1 fruit fly cellular context compared by ENCODE assay signal in genomic region chr2L:19492934-19493686, dm6.
TF ChIP-seq lines count a peak whose summit lies in the region.

swm (plus strand) TSS chr2L:19493251.
Ctu2 (minus strand) TSS chr2L:19493253.

TF ChIP-seq in whole organism, embryonic, 481 proteins besides CTCF, POLR2A, EP300 and RAD21 (continued from another document and continues in another):
- TF ChIP-seq HLHmδ (GFP tag; optimal IDR thresholded peaks at IDR 0.05; lab: Kevin White, UChicago) = no peak
- no peak for TF ChIP-seq nom (GFP tag; optimal IDR thresholded peaks at IDR 0.05; lab: Kevin White, UChicago)
- TF ChIP-seq Mrtf (GFP tag; IDR thresholded peaks at IDR 0.05; lab: Robert Waterston, UW) = no peak
- TF ChIP-seq Hmx (GFP tag; optimal IDR thresholded peaks at IDR 0.05; lab: Kevin White, UChicago) = no peak
- peak; percentile 83 for TF ChIP-seq grau (tag; optimal IDR thresholded peaks at IDR 0.05; lab: Kevin White, UChicago)
- TF ChIP-seq esg (GFP tag; conservative IDR thresholded peaks at IDR 0.05; lab: Robert Waterston, UW) = peak; percentile 31; the same call in 1 of the 2 replicates
- no peak for TF ChIP-seq CG43689 (GFP tag; IDR thresholded peaks at IDR 0.05; lab: Robert Waterston, UW)
- 0 out of 4 replicates have a peak, but pooled peaks have one; percentile 80 for TF ChIP-seq chinmo (GFP tag; IDR thresholded peaks at IDR 0.05; lab: Robert Waterston, UW; ENCODE audit: partially characterized antibody)
- peak; percentile 6 for TF ChIP-seq Dp (GFP tag; optimal IDR thresholded peaks at IDR 0.05; lab: Kevin White, UChicago)
- TF ChIP-seq gt (GFP tag; IDR thresholded peaks at IDR 0.05; lab: Robert Waterston, UW) = no peak
- TF ChIP-seq CG17361 (GFP tag; IDR thresholded peaks at IDR 0.05; lab: Robert Waterston, UW) = peak; percentile 87
- TF ChIP-seq h (optimal IDR thresholded peaks at IDR 0.05; lab: Kevin White, UChicago) = no peak
- no peak for TF ChIP-seq Bteb2 (GFP tag; optimal IDR thresholded peaks at IDR 0.05; lab: Kevin White, UChicago)
- TF ChIP-seq YL-1 (GFP tag; optimal IDR thresholded peaks at IDR 0.05; lab: Kevin White, UChicago) = peak; percentile 93
- TF ChIP-seq CG3726 (GFP tag; IDR thresholded peaks at IDR 0.05; lab: Robert Waterston, UW) = no peak
- TF ChIP-seq tll (GFP tag; optimal IDR thresholded peaks at IDR 0.05; lab: Kevin White, UChicago) = no peak
- TF ChIP-seq CG9817 (tag; optimal IDR thresholded peaks at IDR 0.05; lab: Kevin White, UChicago) = peak; percentile 79
- peak; percentile 1 to 71 for TF ChIP-seq dpn (GFP tag; optimal IDR thresholded peaks at IDR 0.05; lab: Kevin White, UChicago)
- TF ChIP-seq cg (GFP tag; optimal IDR thresholded peaks at IDR 0.05; lab: Kevin White, UChicago) = peak; percentile 94
- TF ChIP-seq CG34376 (GFP tag; optimal IDR thresholded peaks at IDR 0.05; lab: Kevin White, UChicago) = peak; percentile 19
- TF ChIP-seq phol (tag; optimal IDR thresholded peaks at IDR 0.05; lab: Kevin White, UChicago) = peak; percentile 79
- no peak for TF ChIP-seq Jarid2 (GFP tag; optimal IDR thresholded peaks at IDR 0.05; lab: Kevin White, UChicago)
- TF ChIP-seq H15 (GFP tag; IDR thresholded peaks at IDR 0.05; lab: Robert Waterston, UW) = no peak
- no peak for TF ChIP-seq stc (GFP tag; IDR thresholded peaks at IDR 0.05; lab: Robert Waterston, UW)
- no peak for TF ChIP-seq zf30C (GFP tag; optimal IDR thresholded peaks at IDR 0.05; lab: Kevin White, UChicago)
- peak; percentile 71 for TF ChIP-seq CG9727 (GFP tag; optimal IDR thresholded peaks at IDR 0.05; lab: Kevin White, UChicago)
- TF ChIP-seq Med (GFP tag; lab: Kevin White, UChicago) = peak; percentile 68
- TF ChIP-seq Scr (GFP tag; IDR thresholded peaks at IDR 0.05; lab: Robert Waterston, UW; ENCODE audit: partially characterized antibody) = peak; percentile 83
- TF ChIP-seq ab (GFP tag; optimal IDR thresholded peaks at IDR 0.05; lab: Kevin White, UChicago) = no peak
- peak; percentile 59 for TF ChIP-seq CG1602 (GFP tag; optimal IDR thresholded peaks at IDR 0.05; lab: Kevin White, UChicago)
- no peak; the same call in 1 of the 2 replicates for TF ChIP-seq MBD-R2 (GFP tag; IDR thresholded peaks at IDR 0.05; lab: Robert Waterston, UW)
- TF ChIP-seq otp (GFP tag; IDR thresholded peaks at IDR 0.05; lab: Robert Waterston, UW) = no peak
- no peak for TF ChIP-seq toy (GFP tag; IDR thresholded peaks at IDR 0.05; lab: Robert Waterston, UW)
- TF ChIP-seq vfl (GFP tag; optimal IDR thresholded peaks at IDR 0.05; lab: Kevin White, UChicago) = peak; percentile 16
- TF ChIP-seq CG8290 (GFP tag; optimal IDR thresholded peaks at IDR 0.05; lab: Kevin White, UChicago) = peak; percentile 34
- peak in 1 of 2 experiments; percentile 29 for TF ChIP-seq CG8290 (tag; optimal IDR thresholded peaks at IDR 0.05; lab: Kevin White, UChicago)
- TF ChIP-seq her (GFP tag; optimal IDR thresholded peaks at IDR 0.05; lab: Kevin White, UChicago) = no peak
- peak; percentile 88 for TF ChIP-seq B-H2 (GFP tag; optimal IDR thresholded peaks at IDR 0.05; lab: Kevin White, UChicago)
- peak; percentile 63 for TF ChIP-seq bcd (GFP tag; optimal IDR thresholded peaks at IDR 0.05; lab: Kevin White, UChicago)
- TF ChIP-seq CG2129 (GFP tag; IDR thresholded peaks at IDR 0.05; lab: Robert Waterston, UW; ENCODE audit: partially characterized antibody) = peak; percentile 19; the same call in 1 of the 2 replicates
- no peak for TF ChIP-seq hkb (optimal IDR thresholded peaks at IDR 0.05; lab: Kevin White, UChicago)
- TF ChIP-seq hkb (GFP tag; IDR thresholded peaks at IDR 0.05; lab: Robert Waterston, UW) = peak; percentile 55; the same call in 1 of the 2 replicates
- no peak for TF ChIP-seq CG6272 (GFP tag; IDR thresholded peaks at IDR 0.05; lab: Robert Waterston, UW)
- no peak for TF ChIP-seq CG12744 (GFP tag; optimal IDR thresholded peaks at IDR 0.05; lab: Kevin White, UChicago)
- no peak for TF ChIP-seq pan (optimal IDR thresholded peaks at IDR 0.05; lab: Kevin White, UChicago)
- peak in 1 of 2 experiments; percentile 60 for TF ChIP-seq pan (GFP tag; optimal IDR thresholded peaks at IDR 0.05 in 1 of 2, IDR thresholded peaks at IDR 0.05 in 1 of 2)
- TF ChIP-seq ken (GFP tag; IDR thresholded peaks at IDR 0.05; lab: Robert Waterston, UW) = 0 out of 3 replicates have a peak, but pooled peaks have one; percentile 33
- TF ChIP-seq br (optimal IDR thresholded peaks at IDR 0.05; lab: Kevin White, UChicago) = no peak
- peak; percentile 61 for TF ChIP-seq stwl (tag; optimal IDR thresholded peaks at IDR 0.05; lab: Kevin White, UChicago)
- no peak; the same call in 1 of the 2 replicates for TF ChIP-seq Atf6 (GFP tag; IDR thresholded peaks at IDR 0.05; lab: Robert Waterston, UW)
- TF ChIP-seq C15 (GFP tag; IDR thresholded peaks at IDR 0.05; lab: Robert Waterston, UW) = 0 out of 3 replicates have a peak, but pooled peaks have one; percentile 7
- no peak for TF ChIP-seq CG10959 (GFP tag; IDR thresholded peaks at IDR 0.05; lab: Robert Waterston, UW)
- TF ChIP-seq HHEX (GFP tag; optimal IDR thresholded peaks at IDR 0.05; lab: Kevin White, UChicago) = no peak
- no peak for TF ChIP-seq pros (GFP tag; optimal IDR thresholded peaks at IDR 0.05; lab: Kevin White, UChicago)
- peak; percentile 13 for TF ChIP-seq Spps (tag; optimal IDR thresholded peaks at IDR 0.05; lab: Kevin White, UChicago)
- TF ChIP-seq CG30431 (GFP tag; optimal IDR thresholded peaks at IDR 0.05; lab: Kevin White, UChicago) = no peak
- peak; percentile 52; the same call in 1 of the 2 replicates for TF ChIP-seq Oaz (GFP tag; IDR thresholded peaks at IDR 0.05; lab: Robert Waterston, UW)
- TF ChIP-seq CG8281 (tag; optimal IDR thresholded peaks at IDR 0.05; lab: Kevin White, UChicago) = peak; percentile 84
- TF ChIP-seq prd (optimal IDR thresholded peaks at IDR 0.05; lab: Kevin White, UChicago) = no peak
- peak; percentile 63; the same call in 2 of the 3 replicates for TF ChIP-seq prd (GFP tag; IDR thresholded peaks at IDR 0.05; lab: Robert Waterston, UW)
- TF ChIP-seq Nf-YB (GFP tag; optimal IDR thresholded peaks at IDR 0.05; lab: Kevin White, UChicago) = peak; percentile 49
- no peak for TF ChIP-seq Bdp1 (GFP tag; optimal IDR thresholded peaks at IDR 0.05; lab: Kevin White, UChicago)
- no peak for TF ChIP-seq sens-2 (GFP tag; IDR thresholded peaks at IDR 0.05; lab: Robert Waterston, UW)
- peak; percentile 62 for TF ChIP-seq inv (GFP tag; IDR thresholded peaks at IDR 0.05; lab: Robert Waterston, UW; ENCODE audit: partially characterized antibody)
- TF ChIP-seq al (GFP tag; IDR thresholded peaks at IDR 0.05; lab: Robert Waterston, UW) = peak; percentile 56; the same call in 1 of the 2 replicates
- TF ChIP-seq Max (GFP tag; optimal IDR thresholded peaks at IDR 0.05; lab: Kevin White, UChicago) = peak; percentile 2
- TF ChIP-seq dan (GFP tag; IDR thresholded peaks at IDR 0.05; lab: Robert Waterston, UW) = no peak
- no peak for TF ChIP-seq dimm (GFP tag; IDR thresholded peaks at IDR 0.05; lab: Robert Waterston, UW)
- TF ChIP-seq CG33557 (GFP tag; optimal IDR thresholded peaks at IDR 0.05; lab: Kevin White, UChicago) = peak; percentile 58
- TF ChIP-seq CG16813 (GFP tag; IDR thresholded peaks at IDR 0.05; lab: Robert Waterston, UW; ENCODE audit: partially characterized antibody) = peak; percentile 78
- peak; percentile 56 for TF ChIP-seq CG16815 (GFP tag; optimal IDR thresholded peaks at IDR 0.05; lab: Kevin White, UChicago)
- TF ChIP-seq jing (GFP tag; optimal IDR thresholded peaks at IDR 0.05; lab: Kevin White, UChicago) = no peak
- TF ChIP-seq slp2 (GFP tag; optimal IDR thresholded peaks at IDR 0.05; lab: Kevin White, UChicago) = no peak
- no peak for TF ChIP-seq D19A (tag; optimal IDR thresholded peaks at IDR 0.05; lab: Kevin White, UChicago)
- TF ChIP-seq zfh2 (GFP tag; optimal IDR thresholded peaks at IDR 0.05; lab: Kevin White, UChicago) = peak; percentile 7
- TF ChIP-seq yki (optimal IDR thresholded peaks at IDR 0.05; lab: Kevin White, UChicago) = no peak
- TF ChIP-seq CG13287 (GFP tag; IDR thresholded peaks at IDR 0.05; lab: Robert Waterston, UW; ENCODE audit: partially characterized antibody) = peak; percentile 71
- no peak for TF ChIP-seq CG17802 (tag; optimal IDR thresholded peaks at IDR 0.05; lab: Kevin White, UChicago)
- no peak for TF ChIP-seq CG33213 (GFP tag; optimal IDR thresholded peaks at IDR 0.05; lab: Kevin White, UChicago)
- peak; percentile 89 for TF ChIP-seq CG13424 (tag; optimal IDR thresholded peaks at IDR 0.05; lab: Kevin White, UChicago)
- TF ChIP-seq CG7745 (tag; optimal IDR thresholded peaks at IDR 0.05; lab: Kevin White, UChicago) = no peak
- no peak for TF ChIP-seq Camta (GFP tag; optimal IDR thresholded peaks at IDR 0.05; lab: Kevin White, UChicago)
- 0 out of 2 replicates have a peak, but pooled peaks have one; percentile 24 for TF ChIP-seq GATAe (GFP tag; conservative IDR thresholded peaks at IDR 0.05; lab: Robert Waterston, UW)
- TF ChIP-seq Sry-δ (GFP tag; optimal IDR thresholded peaks at IDR 0.05; lab: Kevin White, UChicago) = peak; percentile 64
- peak; percentile 45 for TF ChIP-seq CG4617 (GFP tag; optimal IDR thresholded peaks at IDR 0.05; lab: Kevin White, UChicago; ENCODE audit: borderline replicate concordance)
- no peak for TF ChIP-seq cato (GFP tag; optimal IDR thresholded peaks at IDR 0.05; lab: Kevin White, UChicago; ENCODE audit: borderline replicate concordance)
- no peak for TF ChIP-seq tap (tag; optimal IDR thresholded peaks at IDR 0.05; lab: Kevin White, UChicago)
- peak; percentile 65 for TF ChIP-seq dmrt11E (tag; optimal IDR thresholded peaks at IDR 0.05; lab: Kevin White, UChicago)
- no peak for TF ChIP-seq grn (GFP tag; optimal IDR thresholded peaks at IDR 0.05; lab: Kevin White, UChicago)
- no peak for TF ChIP-seq CG9876 (GFP tag; optimal IDR thresholded peaks at IDR 0.05; lab: Kevin White, UChicago)
- peak; percentile 69 for TF ChIP-seq CG8388 (GFP tag; optimal IDR thresholded peaks at IDR 0.05; lab: Kevin White, UChicago)
- peak; percentile 44 for TF ChIP-seq CG15514 (GFP tag; optimal IDR thresholded peaks at IDR 0.05; lab: Kevin White, UChicago)
- peak; percentile 51 for TF ChIP-seq CG10147 (GFP tag; optimal IDR thresholded peaks at IDR 0.05; lab: Kevin White, UChicago)
- 0 out of 2 replicates have a peak, but pooled peaks have one; percentile 50 for TF ChIP-seq CG11085 (GFP tag; IDR thresholded peaks at IDR 0.05; lab: Robert Waterston, UW)
- TF ChIP-seq bbx (GFP tag; IDR thresholded peaks at IDR 0.05; lab: Robert Waterston, UW; ENCODE audit: partially characterized antibody) = peak; percentile 60; the same call in 1 of the 2 replicates
- peak; percentile 73 for TF ChIP-seq CG3281 (GFP tag; optimal IDR thresholded peaks at IDR 0.05; lab: Kevin White, UChicago)
- TF ChIP-seq Ravus (GFP tag; IDR thresholded peaks at IDR 0.05; lab: Robert Waterston, UW) = no peak
- no peak for TF ChIP-seq crc (GFP tag; optimal IDR thresholded peaks at IDR 0.05; lab: Kevin White, UChicago)
- no peak for TF ChIP-seq aop (GFP tag; IDR thresholded peaks at IDR 0.05; lab: Robert Waterston, UW)
- no peak for TF ChIP-seq dati (GFP tag; IDR thresholded peaks at IDR 0.05; lab: Robert Waterston, UW)
- TF ChIP-seq CG14965 (GFP tag; optimal IDR thresholded peaks at IDR 0.05; lab: Kevin White, UChicago; ENCODE audit: borderline replicate concordance) = no peak
- no peak for TF ChIP-seq CkIIα-i1 (GFP tag; IDR thresholded peaks at IDR 0.05; lab: Robert Waterston, UW)
- no peak for TF ChIP-seq fd102C (GFP tag; optimal IDR thresholded peaks at IDR 0.05; lab: Kevin White, UChicago)
- TF ChIP-seq Lhr (GFP tag; optimal IDR thresholded peaks at IDR 0.05; lab: Kevin White, UChicago) = no peak
- TF ChIP-seq Blimp-1 (GFP tag; optimal IDR thresholded peaks at IDR 0.05; lab: Kevin White, UChicago) = no peak
- TF ChIP-seq MTF-1 (GFP tag; optimal IDR thresholded peaks at IDR 0.05; lab: Kevin White, UChicago; ENCODE audit: borderline replicate concordance) = no peak
- TF ChIP-seq nerfin-1 (tag; optimal IDR thresholded peaks at IDR 0.05; lab: Kevin White, UChicago) = peak; percentile 72
- TF ChIP-seq NFAT (GFP tag; IDR thresholded peaks at IDR 0.05; lab: Robert Waterston, UW) = no peak
- TF ChIP-seq wek (GFP tag; optimal IDR thresholded peaks at IDR 0.05; lab: Kevin White, UChicago) = no peak
- no peak for TF ChIP-seq repo (GFP tag; optimal IDR thresholded peaks at IDR 0.05; lab: Kevin White, UChicago)
- TF ChIP-seq Deaf1 (tag; optimal IDR thresholded peaks at IDR 0.05; lab: Kevin White, UChicago) = no peak
- peak; percentile 68 for TF ChIP-seq CG6689 (GFP tag; IDR thresholded peaks at IDR 0.05; lab: Robert Waterston, UW)
- peak; percentile 51 for TF ChIP-seq lmd (GFP tag; IDR thresholded peaks at IDR 0.05; lab: Robert Waterston, UW)
- no peak for TF ChIP-seq CG2678 (tag; optimal IDR thresholded peaks at IDR 0.05; lab: Kevin White, UChicago)
- TF ChIP-seq ash1 (GFP tag; optimal IDR thresholded peaks at IDR 0.05; lab: Kevin White, UChicago) = no peak
- TF ChIP-seq CG30020 (tag; optimal IDR thresholded peaks at IDR 0.05; lab: Kevin White, UChicago) = peak; percentile 83
- TF ChIP-seq Chrac-16 (GFP tag; optimal IDR thresholded peaks at IDR 0.05; lab: Kevin White, UChicago) = peak; percentile 54
- peak; percentile 5 for TF ChIP-seq CG1603 (tag; optimal IDR thresholded peaks at IDR 0.05; lab: Kevin White, UChicago)
- peak; percentile 20 for TF ChIP-seq mam (GFP tag; optimal IDR thresholded peaks at IDR 0.05; lab: Kevin White, UChicago)
- peak; percentile 51 for TF ChIP-seq Aef1 (GFP tag; IDR thresholded peaks at IDR 0.05; lab: Robert Waterston, UW)
- TF ChIP-seq CG11456 (GFP tag; IDR thresholded peaks at IDR 0.05; lab: Robert Waterston, UW) = no peak
- peak; percentile 73 for TF ChIP-seq CG18262 (tag; optimal IDR thresholded peaks at IDR 0.05; lab: Kevin White, UChicago)
- peak; percentile 40 for TF ChIP-seq CG2202 (tag; optimal IDR thresholded peaks at IDR 0.05; lab: Kevin White, UChicago)
- peak; percentile 34; the same call in 2 of the 3 replicates for TF ChIP-seq Opbp (GFP tag; IDR thresholded peaks at IDR 0.05; lab: Robert Waterston, UW; ENCODE audit: partially characterized antibody)
- no peak for TF ChIP-seq CG7987 (GFP tag; optimal IDR thresholded peaks at IDR 0.05; lab: Kevin White, UChicago)
- no peak for TF ChIP-seq CG4854 (GFP tag; optimal IDR thresholded peaks at IDR 0.05; lab: Kevin White, UChicago)
- TF ChIP-seq Meics (GFP tag; optimal IDR thresholded peaks at IDR 0.05; lab: Kevin White, UChicago) = no peak
- TF ChIP-seq ems (GFP tag; optimal IDR thresholded peaks at IDR 0.05; lab: Kevin White, UChicago) = no peak
- no peak for TF ChIP-seq crol (GFP tag; IDR thresholded peaks at IDR 0.05; lab: Robert Waterston, UW)
- TF ChIP-seq CG4424 (GFP tag; optimal IDR thresholded peaks at IDR 0.05; lab: Kevin White, UChicago) = peak; percentile 67
- TF ChIP-seq da (GFP tag; optimal IDR thresholded peaks at IDR 0.05; lab: Kevin White, UChicago) = no peak
